Fruit fly (Drosophila melanogaster): ENCODE measurements around the gene Gyc32E.

Gyc32E gene

DNA sequence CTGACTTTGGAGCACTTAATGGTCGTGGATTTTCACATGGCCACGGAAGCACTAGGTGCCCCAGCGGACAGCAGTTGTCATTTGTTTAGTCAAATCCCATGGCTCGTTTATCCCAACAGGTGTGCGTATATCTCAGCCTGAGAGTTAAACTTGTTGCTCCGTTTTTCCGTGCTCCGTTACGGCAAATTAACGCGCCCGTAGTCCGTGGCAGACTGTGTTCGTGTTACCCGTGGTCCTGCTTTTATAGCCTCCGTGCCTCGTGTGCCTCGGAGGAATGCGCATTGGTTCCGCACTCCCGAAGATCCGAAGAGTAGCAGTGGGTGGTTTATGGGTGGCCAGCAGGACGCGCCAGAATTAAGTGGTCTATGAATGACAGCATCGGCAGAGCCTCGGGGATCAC is at the start of gene Gyc32E:
TSS of gene Gyc32E (minus strand) at position 133 of the 400 bp plus-strand sequence.
- TF ChIP-seq Myc (optimal IDR thresholded peaks at IDR 0.05) (no peak), insv (optimal IDR thresholded peaks at IDR 0.05) (no peak), h (optimal IDR thresholded peaks at IDR 0.05) (no peak), Sin3A (optimal IDR thresholded peaks at IDR 0.05) (no peak), ttk (optimal IDR thresholded peaks at IDR 0.05) (no peak), psq (optimal IDR thresholded peaks at IDR 0.05) (no peak)

dm6 chr2L:11196781-11197180 is 47.9 kb upstream of the Gyc32E start:
- no peak for TF ChIP-seq Myc (optimal IDR thresholded peaks at IDR 0.05)
- no peak for TF ChIP-seq ttk (optimal IDR thresholded peaks at IDR 0.05)
- no peak for TF ChIP-seq Sin3A (optimal IDR thresholded peaks at IDR 0.05)
- no peak for TF ChIP-seq insv (optimal IDR thresholded peaks at IDR 0.05)
- TF ChIP-seq psq (optimal IDR thresholded peaks at IDR 0.05) = no peak
- TF ChIP-seq h (optimal IDR thresholded peaks at IDR 0.05) = no peak

DNA sequence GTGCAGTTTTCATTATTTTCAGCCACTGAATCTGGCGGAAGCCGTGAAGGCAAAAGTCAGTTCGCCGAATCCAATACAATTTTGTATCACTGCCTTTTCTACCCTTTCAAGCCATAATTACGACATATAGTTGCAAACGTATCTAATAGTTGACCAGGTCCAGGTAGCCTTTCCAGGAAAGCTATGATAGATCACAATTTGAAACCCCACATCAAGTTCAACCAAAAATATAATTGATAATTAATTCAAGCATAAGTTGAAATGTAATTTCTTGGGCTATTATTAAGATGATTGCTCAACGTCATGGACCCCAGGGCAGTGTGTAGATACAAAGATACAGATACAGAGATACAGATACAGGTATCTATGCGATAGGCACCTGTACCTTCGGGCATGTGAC is 47.3 kb upstream of the Gyc32E start:
- TF ChIP-seq psq (optimal IDR thresholded peaks at IDR 0.05) (no peak), insv (optimal IDR thresholded peaks at IDR 0.05) (no peak), ttk (optimal IDR thresholded peaks at IDR 0.05) (no peak)

DNA sequence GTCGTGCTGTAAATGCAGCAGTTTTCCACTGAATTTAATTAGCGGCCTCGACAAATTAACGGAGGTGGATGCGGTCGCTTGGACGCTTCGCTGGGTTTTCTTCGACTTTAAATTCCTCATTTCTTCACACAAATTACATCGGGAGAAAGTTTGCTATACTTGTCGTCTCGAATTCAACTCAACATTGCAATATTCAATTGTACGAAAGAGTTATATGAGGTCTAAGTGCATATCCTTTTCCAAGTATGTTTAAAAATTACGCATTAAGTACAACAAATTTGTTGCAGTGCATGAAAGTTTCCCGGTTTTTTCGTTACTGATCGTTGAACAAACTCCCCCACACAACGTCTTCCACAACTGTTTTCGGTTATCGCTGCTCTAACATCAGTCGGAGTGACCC is 43.8 kb upstream of the Gyc32E start:
- TF ChIP-seq psq (optimal IDR thresholded peaks at IDR 0.05) (no peak), Myc (optimal IDR thresholded peaks at IDR 0.05) (no peak), insv (optimal IDR thresholded peaks at IDR 0.05) (no peak), ttk (optimal IDR thresholded peaks at IDR 0.05) (no peak), h (optimal IDR thresholded peaks at IDR 0.05) (no peak), Sin3A (optimal IDR thresholded peaks at IDR 0.05) (no peak)

DNA sequence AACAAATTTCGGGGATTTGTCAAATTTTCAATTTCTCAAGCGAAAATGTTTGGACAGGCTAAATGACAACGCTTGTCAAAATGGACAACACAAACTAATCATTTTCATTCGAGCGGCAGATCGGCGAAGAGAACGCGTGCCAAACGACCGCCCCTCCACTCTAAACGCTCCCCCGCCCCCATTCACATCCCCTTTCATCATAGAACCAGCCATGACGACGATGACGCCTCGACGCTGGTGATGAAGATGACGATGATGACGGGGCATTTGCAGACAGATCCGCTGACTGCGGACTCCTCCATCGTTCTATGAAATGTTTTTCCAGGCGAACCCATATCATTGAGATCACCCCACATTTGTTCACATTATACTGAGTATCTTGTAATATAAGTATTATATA is 41.3 kb upstream of the Gyc32E start:
- TF ChIP-seq ttk (optimal IDR thresholded peaks at IDR 0.05) = no peak
- no peak for TF ChIP-seq psq (optimal IDR thresholded peaks at IDR 0.05)
- no peak for TF ChIP-seq Myc (optimal IDR thresholded peaks at IDR 0.05)
- TF ChIP-seq h (optimal IDR thresholded peaks at IDR 0.05) = no peak
- TF ChIP-seq insv (optimal IDR thresholded peaks at IDR 0.05) = no peak
- TF ChIP-seq Sin3A (optimal IDR thresholded peaks at IDR 0.05) = no peak

DNA sequence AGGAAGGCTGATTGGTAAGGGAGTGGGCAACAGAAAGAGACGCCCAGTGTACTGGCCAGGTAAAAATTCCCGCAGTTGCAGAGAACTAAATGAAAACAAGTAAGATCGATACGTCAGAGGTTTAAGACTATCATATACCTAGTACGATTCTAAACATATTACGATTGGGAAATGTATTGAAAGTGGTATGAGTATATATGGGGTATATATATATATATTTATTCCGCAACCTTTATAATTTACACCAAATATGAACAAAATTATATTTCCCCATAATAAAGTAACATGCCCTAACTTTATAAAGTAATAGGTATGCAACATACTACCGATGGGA is 40.2 kb upstream of the Gyc32E start:
- TF ChIP-seq insv (optimal IDR thresholded peaks at IDR 0.05) (no peak), Sin3A (optimal IDR thresholded peaks at IDR 0.05) (no peak), ttk (optimal IDR thresholded peaks at IDR 0.05) (no peak), h (optimal IDR thresholded peaks at IDR 0.05) (no peak), psq (optimal IDR thresholded peaks at IDR 0.05) (no peak), Myc (optimal IDR thresholded peaks at IDR 0.05) (no peak)

dm6 chr2L:11188395-11189115 is 39.7 kb upstream of the Gyc32E start:
- TF ChIP-seq Myc (optimal IDR thresholded peaks at IDR 0.05) = no peak
- TF ChIP-seq h (optimal IDR thresholded peaks at IDR 0.05) = no peak
- no peak for TF ChIP-seq psq (optimal IDR thresholded peaks at IDR 0.05)
- no peak for TF ChIP-seq Sin3A (optimal IDR thresholded peaks at IDR 0.05)
- no peak for TF ChIP-seq ttk (optimal IDR thresholded peaks at IDR 0.05)
- TF ChIP-seq insv (optimal IDR thresholded peaks at IDR 0.05) = no peak

DNA sequence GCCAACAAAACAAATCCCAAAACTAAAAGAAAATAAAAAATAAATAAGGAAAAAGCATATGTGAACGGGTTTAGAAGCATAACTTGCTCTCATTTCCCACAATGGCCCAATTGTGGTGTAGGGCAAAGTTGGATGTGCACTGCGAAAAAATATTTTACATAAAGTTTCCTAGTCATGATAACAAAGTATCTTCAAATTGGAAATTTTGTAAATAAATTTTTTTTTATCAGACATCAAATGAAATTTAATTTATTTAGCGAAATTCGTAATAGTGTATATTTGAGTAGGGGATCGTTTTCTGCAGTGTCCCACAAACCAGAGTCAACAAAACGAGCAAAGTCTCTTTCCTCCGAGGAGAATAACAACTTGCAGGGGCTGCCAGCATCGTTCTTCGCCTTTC is 35.2 kb upstream of the Gyc32E start:
- no peak for TF ChIP-seq Myc (optimal IDR thresholded peaks at IDR 0.05)

DNA sequence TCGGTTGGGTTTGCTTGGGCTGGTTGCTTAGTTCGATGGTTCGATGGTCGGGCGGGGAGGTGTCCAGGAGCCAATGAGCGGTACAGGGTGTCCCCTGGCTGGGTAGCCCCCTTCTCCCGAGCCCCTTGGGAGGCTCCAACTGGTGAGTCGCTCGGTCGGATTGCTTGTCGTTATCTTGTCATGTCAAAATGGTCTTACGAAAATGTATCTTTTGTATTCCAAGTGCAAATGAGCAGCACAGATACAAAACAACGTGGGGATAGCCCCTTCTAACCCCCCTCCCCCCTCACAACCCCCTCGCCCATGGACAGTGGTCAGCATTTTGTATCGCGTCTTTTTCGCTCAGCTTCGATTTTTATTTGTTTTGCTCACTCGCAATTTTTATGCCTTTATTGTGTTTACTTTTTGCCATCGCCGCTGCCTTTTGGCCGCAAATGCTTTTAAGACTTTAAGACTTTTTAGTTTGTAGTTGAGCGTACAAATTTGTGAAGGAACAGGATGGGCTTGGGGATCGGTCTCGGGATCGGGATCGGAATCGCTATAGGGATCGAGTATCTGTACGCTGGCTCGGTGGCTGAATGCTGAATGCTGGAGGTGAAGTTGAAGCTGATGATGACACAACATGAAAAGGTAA is 33.8 kb upstream of the Gyc32E start:
- no peak for TF ChIP-seq h (optimal IDR thresholded peaks at IDR 0.05)
- no peak for TF ChIP-seq ttk (optimal IDR thresholded peaks at IDR 0.05)
- TF ChIP-seq Myc (optimal IDR thresholded peaks at IDR 0.05) = no peak
- TF ChIP-seq insv (optimal IDR thresholded peaks at IDR 0.05) = no peak
- TF ChIP-seq Sin3A (optimal IDR thresholded peaks at IDR 0.05) = no peak
- no peak for TF ChIP-seq psq (optimal IDR thresholded peaks at IDR 0.05)

dm6 chr2L:11182148-11182593 is 33.3 kb upstream of the Gyc32E start:
- no peak for TF ChIP-seq psq (optimal IDR thresholded peaks at IDR 0.05)
- TF ChIP-seq ttk (optimal IDR thresholded peaks at IDR 0.05) = no peak
- TF ChIP-seq Sin3A (optimal IDR thresholded peaks at IDR 0.05) = no peak
- TF ChIP-seq Myc (optimal IDR thresholded peaks at IDR 0.05) = no peak
- TF ChIP-seq h (optimal IDR thresholded peaks at IDR 0.05) = no peak
- no peak for TF ChIP-seq insv (optimal IDR thresholded peaks at IDR 0.05)

- TF ChIP-seq h (optimal IDR thresholded peaks at IDR 0.05) (no peak), psq (optimal IDR thresholded peaks at IDR 0.05) (no peak)
Measured at dm6 chr2L:11178826-11179391, 30.0 kb upstream of the Gyc32E start, which contains the start of gene Boh2. Gene Boh2 (plus strand): TSS chr2L:11179032.

- TF ChIP-seq insv (optimal IDR thresholded peaks at IDR 0.05) = no peak
- no peak for TF ChIP-seq psq (optimal IDR thresholded peaks at IDR 0.05)
- no peak for TF ChIP-seq ttk (optimal IDR thresholded peaks at IDR 0.05)
- TF ChIP-seq Sin3A (optimal IDR thresholded peaks at IDR 0.05) = no peak
- TF ChIP-seq h (optimal IDR thresholded peaks at IDR 0.05) = no peak
- no peak for TF ChIP-seq Myc (optimal IDR thresholded peaks at IDR 0.05)
Measured at dm6 chr2L:11178334-11178733, 29.4 kb upstream of the Gyc32E start.

Data from Kc167 (cell line).